Fruit fly (Drosophila melanogaster) whole organism, wandering third instar larva: ENCODE data around the gene dmrt93B.

ENCODE experiments used
- CG32264 ChIP-seq: fragments of 200-800 bp; sonication (Bioruptor generic); optimal IDR thresholded peaks from 2 replicates; lab custom pipeline; 2016; ENCODE audit warnings: missing biosample characterization, missing genetic modification characterization
- CG9705 ChIP-seq: fragments of 200-800 bp; sonication (Bioruptor generic); optimal IDR thresholded peaks from 2 replicates; lab custom pipeline; 2018; ENCODE audit warnings: missing biosample characterization, mild to moderate bottlenecking, missing genetic modification characterization
- CrebA ChIP-seq: fragments of 200-800 bp; sonication (Bioruptor generic); optimal IDR thresholded peaks from 2 replicates; lab custom pipeline; 2016; ENCODE audit warnings: missing biosample characterization, mild to moderate bottlenecking, missing genetic modification characterization, borderline replicate concordance
- Dfd ChIP-seq: fragments of >200 bp; optimal IDR thresholded peaks from 2 replicates; lab custom pipeline; 2017; ENCODE audit warnings: missing biosample characterization, missing genetic modification characterization
- Dif ChIP-seq: fragments of 200-275, 200-300 bp; sonication (Bioruptor generic); optimal IDR thresholded peaks from 2 replicates; lab custom pipeline; 2018; ENCODE audit warnings: missing biosample characterization, missing genetic modification characterization; ENCODE audit not compliant: partially characterized antibody
- GATAd ChIP-seq: sonication (Bioruptor generic); optimal IDR thresholded peaks from 2 replicates; lab custom pipeline; 2016; ENCODE audit warnings: missing biosample characterization, missing genetic modification characterization
- HLH106 ChIP-seq: fragments of 200-800 bp; optimal IDR thresholded peaks from 3 replicates; lab custom pipeline; 2019; ENCODE audit warnings: missing biosample characterization, mild to moderate bottlenecking, missing genetic modification characterization, moderate library complexity
- Hnf4 ChIP-seq: fragments of 200-800 bp; sonication (Bioruptor generic); optimal IDR thresholded peaks from 2 replicates; lab custom pipeline; 2016; ENCODE audit warnings: missing biosample characterization, mild to moderate bottlenecking, missing genetic modification characterization
- Hr78 ChIP-seq: fragments of >200 bp; optimal IDR thresholded peaks from 2 replicates; lab custom pipeline; 2017; ENCODE audit warnings: missing biosample characterization, missing genetic modification characterization
- Hr83 ChIP-seq: fragments of 200-300 bp; sonication (Bioruptor generic); optimal IDR thresholded peaks from 2 replicates; lab custom pipeline; 2016; ENCODE audit warnings: missing biosample characterization, mild to moderate bottlenecking, missing genetic modification characterization, moderate library complexity; ENCODE audit not compliant: poor library complexity, severe bottlenecking
- Jra ChIP-seq: sonication (Bioruptor generic); optimal IDR thresholded peaks from 2 replicates; lab custom pipeline; 2016; ENCODE audit warnings: missing biosample characterization, missing genetic modification characterization
- Myc ChIP-seq: fragments of >200 bp; optimal IDR thresholded peaks from 2 replicates; lab custom pipeline; 2017
- OdsH ChIP-seq: fragments of 200-800 bp; sonication (Bioruptor generic); optimal IDR thresholded peaks from 2 replicates; lab custom pipeline; 2016; ENCODE audit warnings: missing biosample characterization, mild to moderate bottlenecking, missing genetic modification characterization
- Rel ChIP-seq, 2 experiments: fragments of 200-800 bp; sonication (Bioruptor generic) in 1 of 2; optimal IDR thresholded peaks; 2 replicates in 1 of 2; 3 replicates in 1 of 2; lab custom pipeline; 2016 to 2019; ENCODE audit warnings: mild to moderate bottlenecking in 2 of 2, missing biosample characterization in 2 of 2, missing genetic modification characterization in 2 of 2, moderate library complexity in 1 of 2
- Sp1 ChIP-seq: fragments of 200-800 bp; sonication (Bioruptor generic); optimal IDR thresholded peaks from 3 replicates; lab custom pipeline; 2019; ENCODE audit warnings: missing biosample characterization, mild to moderate bottlenecking, missing genetic modification characterization, moderate library complexity
- br ChIP-seq: fragments of 200-800 bp; sonication (Bioruptor generic); optimal IDR thresholded peaks from 2 replicates; lab custom pipeline; 2016; ENCODE audit warnings: missing biosample characterization, missing genetic modification characterization
- dl ChIP-seq, 2 experiments: fragments of 175-275, 200-275 bp in 1 of 2; fragments of 200-275 bp in 1 of 2; sonication (Bioruptor generic); optimal IDR thresholded peaks; lab custom pipeline; 2018; ENCODE audit warnings: mild to moderate bottlenecking in 2 of 2, missing biosample characterization in 2 of 2, missing genetic modification characterization in 2 of 2, moderate library complexity in 2 of 2; ENCODE audit not compliant: partially characterized antibody in 2 of 2, insufficient read depth in 1 of 2
- dsf ChIP-seq: sonication (Bioruptor generic); optimal IDR thresholded peaks from 2 replicates; lab custom pipeline; 2016; ENCODE audit warnings: missing biosample characterization, missing genetic modification characterization, borderline replicate concordance
- ey ChIP-seq: fragments of 200-800 bp; sonication (Bioruptor generic); optimal IDR thresholded peaks from 2 replicates; lab custom pipeline; 2016; ENCODE audit warnings: missing biosample characterization, missing genetic modification characterization
- foxo ChIP-seq, 2 experiments: fragments of 200-800 bp; sonication (Bioruptor generic); optimal IDR thresholded peaks; 2 replicates in 1 of 2; 3 replicates in 1 of 2; lab custom pipeline; 2016 to 2017; ENCODE audit warnings: missing biosample characterization in 2 of 2, missing genetic modification characterization in 2 of 2
- fru ChIP-seq: fragments of 200-800 bp; sonication (Bioruptor generic); optimal IDR thresholded peaks from 3 replicates; lab custom pipeline; 2016; ENCODE audit warnings: missing biosample characterization, mild to moderate bottlenecking, missing genetic modification characterization
- h ChIP-seq: fragments of 200-800 bp; sonication (Bioruptor generic); optimal IDR thresholded peaks from 3 replicates; lab custom pipeline; 2016; ENCODE audit warnings: missing biosample characterization, mild to moderate bottlenecking, missing genetic modification characterization
- lola ChIP-seq: fragments of >200 bp; optimal IDR thresholded peaks from 2 replicates; lab custom pipeline; 2017; ENCODE audit warnings: missing biosample characterization, missing genetic modification characterization
- pan ChIP-seq: fragments of >200 bp; optimal IDR thresholded peaks from 2 replicates; lab custom pipeline; 2017
- sage ChIP-seq: fragments of 200-800 bp; sonication (Bioruptor generic); optimal IDR thresholded peaks from 2 replicates; lab custom pipeline; 2016; ENCODE audit warnings: missing biosample characterization, mild to moderate bottlenecking, missing genetic modification characterization
- tai ChIP-seq: sonication (Bioruptor generic); optimal IDR thresholded peaks from 2 replicates; lab custom pipeline; 2016; ENCODE audit warnings: missing biosample characterization, missing genetic modification characterization
- usp ChIP-seq: fragments of >200 bp; optimal IDR thresholded peaks from 2 replicates; lab custom pipeline; 2017; ENCODE audit warnings: missing biosample characterization, missing genetic modification characterization

Gene dmrt93B

dm6 chr3R:21073141-21073540 is 666 bp upstream of the dmrt93B start, which contains the start of gene r-l:
TSS of gene r-l (minus strand) at chr3R:21073319.
- TF ChIP-seq ey (GFP tag; lab: Kevin White, UChicago) (no peak), Hnf4 (GFP tag; lab: Kevin White, UChicago) (no peak), Jra (GFP tag; lab: Kevin White, UChicago) (no peak), lola (GFP tag; lab: Kevin White, UChicago) (no peak), Rel (GFP tag; optimal IDR thresholded peaks at IDR 0.05; lab: Kevin White, UChicago) (no peak), Rel (tag; optimal IDR thresholded peaks at IDR 0.05; lab: Kevin White, UChicago) (peak; percentile 53), CG9705 (GFP tag; lab: Kevin White, UChicago) (no peak), Myc (peak; percentile 19), Dif (GFP tag; lab: Kevin White, UChicago) (no peak)

- TF ChIP-seq dl (GFP tag; optimal IDR thresholded peaks at IDR 0.05; lab: Kevin White, UChicago; ENCODE audit: insufficient read depth in 1 of 2, partially characterized antibody in 2 of 2), result peak in 1 of 2 experiments; percentile 9
- no peak for TF ChIP-seq foxo (GFP tag; optimal IDR thresholded peaks at IDR 0.05; lab: Kevin White, UChicago)
- no peak for TF ChIP-seq Rel (GFP tag; optimal IDR thresholded peaks at IDR 0.05; lab: Kevin White, UChicago)
- no peak for TF ChIP-seq Rel (tag; optimal IDR thresholded peaks at IDR 0.05; lab: Kevin White, UChicago)
- TF ChIP-seq, all 38 proteins: peak for 1
Measured at dm6 chr3R:21077577-21077976, 3.8 kb downstream of the dmrt93B start.

DNA sequence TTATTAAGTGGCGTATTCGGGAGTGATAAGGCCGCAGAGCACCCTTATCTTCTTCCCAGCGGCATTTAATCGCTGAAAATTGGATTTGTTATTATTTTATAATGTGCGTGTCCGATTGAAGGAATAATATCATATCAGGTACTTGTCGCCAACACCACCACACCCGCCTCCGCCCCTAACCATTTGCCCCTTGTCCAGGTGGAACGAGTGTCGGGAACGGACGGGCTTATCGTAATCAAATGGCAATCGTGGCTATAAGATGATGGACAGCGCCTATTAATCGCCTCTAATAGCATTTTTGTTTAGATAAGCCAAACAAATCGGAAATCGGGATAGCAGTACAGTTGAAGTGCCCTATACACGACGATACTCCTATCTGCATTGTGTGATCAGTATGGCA is 4.4 kb downstream of the dmrt93B start:
- TF ChIP-seq Hnf4 (GFP tag; lab: Kevin White, UChicago) (no peak), br (GFP tag; lab: Kevin White, UChicago) (peak; percentile 17), usp (no peak), dsf (GFP tag; lab: Kevin White, UChicago) (no peak), Hr78 (no peak), h (GFP tag; lab: Kevin White, UChicago) (peak; percentile 34)
- TF ChIP-seq, all 38 proteins: peak for 2

DNA sequence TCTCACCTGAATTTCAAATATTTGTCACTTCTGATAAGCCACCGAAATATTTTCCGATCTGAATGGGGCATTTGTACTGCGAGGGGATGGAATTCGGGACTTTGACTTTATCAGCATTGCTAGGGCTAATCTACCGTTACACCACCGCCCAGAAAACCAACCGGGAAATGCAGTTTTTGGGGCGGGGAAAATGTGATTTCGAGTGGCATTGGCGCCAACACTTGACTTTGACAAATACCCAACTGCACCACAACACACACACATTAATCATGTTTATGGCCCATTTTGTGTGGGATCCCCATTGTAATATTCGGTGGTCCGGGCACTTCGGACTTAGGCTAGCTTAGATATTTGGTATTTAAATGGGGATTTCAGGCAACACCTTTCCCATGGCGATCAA is 5.2 kb downstream of the dmrt93B start:
- TF ChIP-seq Hnf4 (GFP tag; lab: Kevin White, UChicago), result no peak
- TF ChIP-seq tai (GFP tag; lab: Kevin White, UChicago), result no peak
- no peak for TF ChIP-seq fru
- no peak for TF ChIP-seq CG32264

DNA sequence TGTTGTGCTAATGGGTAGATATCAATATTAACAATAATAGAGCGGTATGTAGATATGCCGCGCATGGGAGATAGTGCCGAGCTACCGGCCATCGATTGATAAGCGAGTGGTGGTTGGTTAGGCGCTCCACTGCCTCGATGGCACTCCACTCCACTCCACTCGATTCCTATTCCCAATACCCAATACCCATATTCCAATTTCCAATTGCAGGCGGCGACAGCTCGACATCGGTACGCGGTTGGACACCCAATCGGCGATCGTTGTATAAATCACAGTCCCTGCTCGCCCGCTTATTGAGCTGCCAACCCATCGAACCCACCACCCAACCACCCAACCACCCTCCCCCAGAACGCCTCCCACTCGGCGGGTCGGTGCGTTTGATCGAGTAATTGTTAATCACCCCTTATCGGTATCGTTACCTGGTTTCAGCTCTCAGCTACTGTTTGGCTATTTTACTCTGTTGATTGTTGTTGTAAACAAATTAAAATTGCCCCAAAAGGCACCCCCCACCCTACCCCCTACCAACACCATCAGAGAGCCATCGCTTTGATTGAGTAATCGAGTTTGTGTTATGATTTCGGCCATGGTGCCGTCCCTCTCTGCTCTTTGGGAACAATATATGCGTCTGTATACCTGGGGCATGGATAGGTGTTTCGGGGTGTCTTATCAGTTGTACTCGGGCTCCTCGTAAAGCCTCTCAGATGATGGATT is 7.2 kb downstream of the dmrt93B start, which contains the start of gene HHEX:
Gene HHEX (minus strand): TSS at position 51 of the 711 bp plus-strand sequence.
- no peak for TF ChIP-seq Dfd (GFP tag; lab: Kevin White, UChicago)
- TF ChIP-seq Rel (GFP tag; optimal IDR thresholded peaks at IDR 0.05; lab: Kevin White, UChicago), result no peak
- peak; percentile 20 for TF ChIP-seq Rel (tag; optimal IDR thresholded peaks at IDR 0.05; lab: Kevin White, UChicago)

DNA sequence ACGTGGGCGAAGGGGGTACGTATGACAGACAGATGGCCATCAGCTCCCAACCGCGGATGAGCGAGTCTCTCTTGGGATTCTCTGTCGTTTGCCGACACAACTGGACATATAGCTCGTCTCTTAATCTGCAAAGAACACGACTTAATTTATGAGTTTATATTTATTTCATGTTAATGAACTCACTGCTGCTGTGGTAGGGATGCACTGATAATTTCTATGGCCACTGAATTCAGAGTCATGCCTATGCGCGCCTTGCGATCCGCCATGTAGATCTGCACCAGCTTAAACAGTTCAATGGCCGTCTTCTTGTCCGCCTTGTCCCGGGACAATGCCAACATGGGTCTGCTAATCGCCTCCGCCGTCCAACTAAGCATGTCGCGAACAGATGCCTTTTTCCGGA is 11.2 kb downstream of the dmrt93B start:
- TF ChIP-seq foxo (GFP tag; optimal IDR thresholded peaks at IDR 0.05; lab: Kevin White, UChicago), result no peak
- TF ChIP-seq sage (GFP tag; lab: Kevin White, UChicago), result no peak
- TF ChIP-seq dsf (GFP tag; lab: Kevin White, UChicago), result no peak
- TF ChIP-seq CrebA (GFP tag; lab: Kevin White, UChicago), result no peak
- no peak for TF ChIP-seq ey (GFP tag; lab: Kevin White, UChicago)
- TF ChIP-seq HLH106 (tag; lab: Kevin White, UChicago), result no peak
- TF ChIP-seq pan, result no peak
- TF ChIP-seq Sp1, result no peak
- no peak for TF ChIP-seq Hnf4 (GFP tag; lab: Kevin White, UChicago)
- no peak for TF ChIP-seq GATAd (GFP tag; lab: Kevin White, UChicago)
- no peak for TF ChIP-seq Jra (GFP tag; lab: Kevin White, UChicago)
- no peak for TF ChIP-seq OdsH

dm6 chr3R:21089416-21089815 is 15.6 kb downstream of the dmrt93B start:
- TF ChIP-seq Hr83 (GFP tag; lab: Kevin White, UChicago), result peak; percentile 22
- no peak for TF ChIP-seq Hr78
- peak; percentile 38 for TF ChIP-seq fru
